Fruit fly (Drosophila melanogaster) whole organism, embryonic: ENCODE measurements around the gene Eig71Ej.

ENCODE experiments used
- Antp ChIP-seq: fragments of 200-800 bp; sonication (Bioruptor generic); optimal IDR thresholded peaks from 3 replicates; lab custom pipeline; 2016; ENCODE audit warnings: missing biosample characterization, missing genetic modification characterization
- Atf3 ChIP-seq: fragments of 200-800 bp; sonication (Bioruptor generic); optimal IDR thresholded peaks from 3 replicates; lab custom pipeline; 2016; ENCODE audit warnings: missing biosample characterization, missing genetic modification characterization
- B-H1 ChIP-seq: fragments of 200-800 bp; sonication (Bioruptor generic); IDR thresholded peaks from 3 replicates; pipeline ENCODE4 v1.3.6; 2022; ENCODE audit warnings: missing biosample characterization, missing genetic modification characterization
- Bgb ChIP-seq: fragments of 200-800 bp; sonication (Bioruptor generic); IDR thresholded peaks from 2 replicates; pipeline ENCODE4 v1.3.6; 2022; ENCODE audit warnings: missing biosample characterization, missing genetic modification characterization; ENCODE audit not compliant: partially characterized antibody
- CG11695 ChIP-seq: fragments of 200-800 bp; sonication (Bioruptor generic); IDR thresholded peaks from 3 replicates; pipeline ENCODE4 v1.3.6; 2022; ENCODE audit warnings: missing biosample characterization, missing genetic modification characterization
- CG13424 ChIP-seq: fragments of 200-800 bp; sonication (Bioruptor generic); optimal IDR thresholded peaks from 2 replicates; lab custom pipeline; 2019; ENCODE audit warnings: missing biosample characterization, mild to moderate bottlenecking, missing genetic modification characterization, moderate library complexity
- CG15269 ChIP-seq: fragments of 200-800 bp; sonication (Bioruptor generic); optimal IDR thresholded peaks from 2 replicates; lab custom pipeline; 2018; ENCODE audit warnings: missing biosample characterization, mild to moderate bottlenecking, missing genetic modification characterization, moderate library complexity
- CG1647 ChIP-seq: fragments of 200-800 bp; sonication (Bioruptor generic); optimal IDR thresholded peaks from 3 replicates; lab custom pipeline; 2016; ENCODE audit warnings: missing biosample characterization, missing genetic modification characterization
- CG16815 ChIP-seq: fragments of 200-800 bp; sonication (Bioruptor generic); optimal IDR thresholded peaks from 3 replicates; lab custom pipeline; 2017; ENCODE audit warnings: missing biosample characterization, mild to moderate bottlenecking, missing genetic modification characterization
- CG17328 ChIP-seq: fragments of 200-800 bp; sonication (Bioruptor generic); IDR thresholded peaks from 2 replicates; pipeline ENCODE4 v1.3.6; 2022; ENCODE audit warnings: missing biosample characterization, missing genetic modification characterization
- CG31388 ChIP-seq: fragments of 200-800 bp; sonication (Bioruptor generic); optimal IDR thresholded peaks from 2 replicates; lab custom pipeline; 2016; ENCODE audit warnings: missing biosample characterization, missing genetic modification characterization
- CG31441 ChIP-seq: fragments of 200-800 bp; sonication (Bioruptor generic); IDR thresholded peaks from 2 replicates; pipeline ENCODE4 v1.3.6; 2022; ENCODE audit warnings: missing biosample characterization, missing genetic modification characterization
- CG33557 ChIP-seq: fragments of 200-800 bp; sonication (Bioruptor generic); optimal IDR thresholded peaks from 2 replicates; lab custom pipeline; 2019; ENCODE audit warnings: missing biosample characterization, mild to moderate bottlenecking, missing genetic modification characterization, moderate library complexity
- CG6272 ChIP-seq: fragments of 200-800 bp; sonication (Bioruptor generic); IDR thresholded peaks from 2 replicates; pipeline ENCODE4 v1.3.6; 2022; ENCODE audit warnings: missing biosample characterization, missing genetic modification characterization
- CG6683 ChIP-seq: fragments of 200-800 bp; sonication (Bioruptor generic); optimal IDR thresholded peaks from 2 replicates; lab custom pipeline; 2017; ENCODE audit warnings: missing biosample characterization, mild to moderate bottlenecking, missing genetic modification characterization, missing genetic modification reagents
- CG7357 ChIP-seq: fragments of 200-800 bp; sonication (Bioruptor generic); IDR thresholded peaks from 3 replicates; pipeline ENCODE4 v1.3.6; 2022; ENCODE audit warnings: missing biosample characterization, missing genetic modification characterization
- CG7745 ChIP-seq: fragments of 200-800 bp; sonication (Bioruptor generic); optimal IDR thresholded peaks from 2 replicates; lab custom pipeline; 2018; ENCODE audit warnings: missing biosample characterization, mild to moderate bottlenecking, missing genetic modification characterization, moderate library complexity
- CG8924 ChIP-seq: fragments of 200-800 bp; optimal IDR thresholded peaks from 3 replicates; lab custom pipeline; 2019; ENCODE audit warnings: missing biosample characterization, mild to moderate bottlenecking, missing genetic modification characterization, moderate library complexity
- CG9609 ChIP-seq: fragments of 200-800 bp; sonication (Bioruptor generic); optimal IDR thresholded peaks from 3 replicates; lab custom pipeline; 2016; ENCODE audit warnings: missing biosample characterization, missing genetic modification characterization
- Dek ChIP-seq: fragments of 200-800 bp; sonication (Bioruptor generic); optimal IDR thresholded peaks from 3 replicates; lab custom pipeline; 2019; ENCODE audit warnings: missing biosample characterization, mild to moderate bottlenecking, missing genetic modification characterization, moderate library complexity
- Dll ChIP-seq: fragments of 200-800 bp; sonication (Bioruptor generic); IDR thresholded peaks from 4 replicates; pipeline ENCODE4 v1.3.6; 2022; ENCODE audit warnings: missing biosample characterization, missing genetic modification characterization; ENCODE audit not compliant: partially characterized antibody
- E2f2 ChIP-seq: fragments of 200-800 bp; sonication (Bioruptor generic); IDR thresholded peaks from 2 replicates; pipeline ENCODE4 v1.3.6; 2022; ENCODE audit warnings: missing biosample characterization, missing genetic modification characterization
- Ets97D ChIP-seq: fragments of 200-800 bp; sonication (Bioruptor generic); optimal IDR thresholded peaks from 3 replicates; lab custom pipeline; 2016; ENCODE audit warnings: missing biosample characterization, missing genetic modification characterization
- Gsc ChIP-seq: fragments of 200-800 bp; sonication (Bioruptor generic); IDR thresholded peaks from 2 replicates; pipeline ENCODE4 v1.3.6; 2022; ENCODE audit warnings: missing biosample characterization, missing genetic modification characterization
- Hr3 ChIP-seq: fragments of 200-800 bp; sonication (Bioruptor generic); optimal IDR thresholded peaks from 3 replicates; lab custom pipeline; 2016; ENCODE audit warnings: missing biosample characterization, missing genetic modification characterization
- Hr39 ChIP-seq: fragments of >200 bp; optimal IDR thresholded peaks from 2 replicates; lab custom pipeline; 2017
- Hr78 ChIP-seq, 2 experiments: fragments of 200-800 bp in 1 of 2; fragments of >200 bp in 1 of 2; sonication (Bioruptor generic) in 1 of 2; optimal IDR thresholded peaks; 2 replicates each; lab custom pipeline; 2017 to 2019; ENCODE audit warnings: missing biosample characterization in 2 of 2, missing genetic modification characterization in 2 of 2, mild to moderate bottlenecking in 1 of 2, moderate library complexity in 1 of 2
- Kr ChIP-seq: fragments of 200-800 bp; sonication (Bioruptor generic); optimal IDR thresholded peaks from 2 replicates; lab custom pipeline; 2017; ENCODE audit warnings: missing biosample characterization, mild to moderate bottlenecking, missing genetic modification characterization
- Sin3A ChIP-seq: fragments of >200 bp; optimal IDR thresholded peaks from 2 replicates; lab custom pipeline; 2018
- Sox100B ChIP-seq: fragments of 200-800 bp; sonication (Bioruptor generic); optimal IDR thresholded peaks from 3 replicates; lab custom pipeline; 2018; ENCODE audit warnings: missing biosample characterization, mild to moderate bottlenecking, missing genetic modification characterization
- TFAM ChIP-seq: fragments of 200-800 bp; sonication (Bioruptor generic); optimal IDR thresholded peaks from 2 replicates; lab custom pipeline; 2017; ENCODE audit warnings: missing biosample characterization, missing genetic modification characterization, inconsistent platforms
- Xrp1 ChIP-seq: fragments of 200-800 bp; sonication (Bioruptor generic); IDR thresholded peaks from 2 replicates; pipeline ENCODE4 v1.3.6; 2022; ENCODE audit warnings: missing biosample characterization, missing genetic modification characterization
- YL-1 ChIP-seq: fragments of 200-800 bp; sonication (Bioruptor generic); optimal IDR thresholded peaks from 3 replicates; lab custom pipeline; 2017; ENCODE audit warnings: missing biosample characterization, mild to moderate bottlenecking, missing genetic modification characterization
- bcd ChIP-seq: fragments of 200-800 bp; sonication (Bioruptor generic); optimal IDR thresholded peaks from 2 replicates; lab custom pipeline; 2017; ENCODE audit warnings: missing biosample characterization, mild to moderate bottlenecking, missing genetic modification characterization
- cas ChIP-seq: fragments of 200-800 bp; sonication (Bioruptor generic); IDR thresholded peaks from 2 replicates; pipeline ENCODE4 v1.3.6; 2022; ENCODE audit warnings: missing biosample characterization, missing genetic modification characterization
- chn ChIP-seq: fragments of 200-800 bp; sonication (Bioruptor generic); optimal IDR thresholded peaks from 2 replicates; lab custom pipeline; 2016; ENCODE audit warnings: missing biosample characterization, missing genetic modification characterization
- crp ChIP-seq, 2 experiments: fragments of 200-800 bp; sonication (Bioruptor generic); optimal IDR thresholded peaks; 2 replicates in 1 of 2; 3 replicates in 1 of 2; lab custom pipeline; 2017; ENCODE audit warnings: missing biosample characterization in 2 of 2, missing genetic modification characterization in 2 of 2, mild to moderate bottlenecking in 1 of 2, moderate library complexity in 1 of 2
- dan ChIP-seq: fragments of 200-800 bp; sonication (Bioruptor generic); IDR thresholded peaks from 2 replicates; pipeline ENCODE4 v1.3.6; 2022; ENCODE audit warnings: missing biosample characterization, missing genetic modification characterization
- danr ChIP-seq: fragments of 200-800 bp; sonication (Bioruptor generic); IDR thresholded peaks from 2 replicates; pipeline ENCODE4 v1.3.6; 2022; ENCODE audit warnings: missing biosample characterization, missing genetic modification characterization
- emc ChIP-seq: fragments of 200-800 bp; sonication (Bioruptor generic); optimal IDR thresholded peaks from 2 replicates; lab custom pipeline; 2016; ENCODE audit warnings: missing biosample characterization, missing genetic modification characterization
- hbn ChIP-seq: fragments of 200-800 bp; sonication (Bioruptor generic); IDR thresholded peaks from 2 replicates; pipeline ENCODE4 v1.3.6; 2022; ENCODE audit warnings: missing biosample characterization, missing genetic modification characterization; ENCODE audit not compliant: partially characterized antibody
- jing ChIP-seq: fragments of 200-800 bp; sonication (Bioruptor generic); optimal IDR thresholded peaks from 2 replicates; lab custom pipeline; 2018; ENCODE audit warnings: missing biosample characterization, mild to moderate bottlenecking, missing genetic modification characterization
- lilli ChIP-seq: fragments of 200-800 bp; sonication (Bioruptor generic); optimal IDR thresholded peaks from 3 replicates; lab custom pipeline; 2016; ENCODE audit warnings: missing biosample characterization, missing genetic modification characterization
- luna ChIP-seq: fragments of 200-800 bp; sonication (Bioruptor generic); optimal IDR thresholded peaks from 2 replicates; lab custom pipeline; 2016; ENCODE audit warnings: missing biosample characterization, missing genetic modification characterization
- odd ChIP-seq: fragments of 200-800 bp; sonication (Bioruptor generic); optimal IDR thresholded peaks from 2 replicates; lab custom pipeline; 2017; ENCODE audit warnings: missing biosample characterization, mild to moderate bottlenecking, missing genetic modification characterization
- peb ChIP-seq: fragments of 200-800 bp; sonication (Bioruptor generic); IDR thresholded peaks from 2 replicates; pipeline ENCODE4 v1.3.6; 2022; ENCODE audit warnings: missing biosample characterization, missing genetic modification characterization
- pho ChIP-seq: fragments of 200-800 bp; sonication (Bioruptor generic); optimal IDR thresholded peaks from 2 replicates; lab custom pipeline; 2016; ENCODE audit warnings: missing biosample characterization, missing genetic modification characterization
- ro ChIP-seq: fragments of 200-800 bp; sonication (Bioruptor generic); IDR thresholded peaks from 2 replicates; pipeline ENCODE4 v1.3.6; 2022; ENCODE audit warnings: missing biosample characterization, missing genetic modification characterization
- salm ChIP-seq: fragments of 200-800 bp; sonication (Bioruptor generic); optimal IDR thresholded peaks from 2 replicates; lab custom pipeline; 2018; ENCODE audit warnings: missing biosample characterization, mild to moderate bottlenecking, missing genetic modification characterization
- wek ChIP-seq: fragments of 200-800 bp; sonication (Bioruptor generic); optimal IDR thresholded peaks from 3 replicates; lab custom pipeline; 2018; ENCODE audit warnings: missing biosample characterization, mild to moderate bottlenecking, missing genetic modification characterization, moderate library complexity
- yki ChIP-seq: fragments of >200 bp; optimal IDR thresholded peaks from 3 replicates; lab custom pipeline; 2018
- zen2 ChIP-seq: fragments of 200-800 bp; sonication (Bioruptor generic); IDR thresholded peaks from 3 replicates; pipeline ENCODE4 v1.3.6; 2022; ENCODE audit warnings: missing biosample characterization, missing genetic modification characterization; ENCODE audit not compliant: partially characterized antibody

The Eig71Ej gene

DNA sequence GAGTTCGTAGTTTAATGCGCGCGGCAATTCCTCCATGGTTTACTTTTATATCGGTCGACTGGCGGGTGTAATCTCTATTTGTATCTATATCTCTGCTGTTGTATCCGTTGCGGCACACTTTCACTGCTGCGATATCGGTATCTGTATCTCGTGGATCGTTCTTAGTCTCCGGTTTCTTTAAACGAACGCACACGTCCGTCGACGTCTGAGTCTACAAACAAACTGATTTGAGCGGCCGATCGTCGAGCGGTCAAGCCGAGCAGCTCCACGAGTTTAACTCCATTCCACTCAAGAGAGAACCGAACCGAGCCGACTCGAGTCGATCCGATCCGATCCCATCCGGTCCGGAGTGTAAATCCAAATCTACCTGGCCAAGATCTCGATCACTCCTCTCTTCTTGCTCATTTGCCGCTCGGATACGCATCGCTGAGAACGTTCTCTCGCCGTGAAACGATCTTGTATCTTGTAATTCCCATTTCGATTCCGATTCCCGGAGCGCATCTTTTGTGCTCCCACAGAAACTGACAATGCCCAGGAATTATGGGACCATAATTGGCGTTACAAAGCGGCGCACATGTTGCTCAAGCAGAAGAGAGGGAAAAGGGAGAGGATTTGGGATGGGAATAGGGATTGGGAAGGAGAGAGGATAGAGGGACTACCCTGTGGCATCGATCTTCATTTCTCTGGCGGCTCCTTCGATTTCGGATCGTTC, 39.0 kb upstream of the Eig71Ej start, which contains the start of gene comm2 (continued):
- TF ChIP-seq crp (GFP tag; optimal IDR thresholded peaks at IDR 0.05; lab: Kevin White, UChicago) = no peak
- no peak for TF ChIP-seq Kr
- peak; percentile 66 for TF ChIP-seq Bgb (GFP tag; lab: Robert Waterston, UW)
- TF ChIP-seq wek (GFP tag; lab: Kevin White, UChicago) = no peak
- TF ChIP-seq Sin3A (lab: Kevin White, UChicago) = no peak
- no peak for TF ChIP-seq Dek (tag; lab: Kevin White, UChicago)
- TF ChIP-seq Dll (GFP tag; lab: Robert Waterston, UW) = peak; percentile 46; the same call in 1 of the 4 replicates
- TF ChIP-seq CG7745 (tag; lab: Kevin White, UChicago) = no peak
- no peak for TF ChIP-seq Hr3 (GFP tag; lab: Kevin White, UChicago)
- no peak for TF ChIP-seq CG11695 (GFP tag; lab: Robert Waterston, UW)
- no peak for TF ChIP-seq Antp (GFP tag; lab: Kevin White, UChicago)
- TF ChIP-seq peb (GFP tag; lab: Robert Waterston, UW) = no peak
- no peak for TF ChIP-seq CG6683
- TF ChIP-seq pho = no peak
- TF ChIP-seq danr (GFP tag; lab: Robert Waterston, UW) = no peak
- TF ChIP-seq lilli (GFP tag; lab: Kevin White, UChicago) = no peak
- no peak for TF ChIP-seq odd (GFP tag; lab: Kevin White, UChicago)
- no peak for TF ChIP-seq Atf3
- no peak for TF ChIP-seq Xrp1 (GFP tag; lab: Robert Waterston, UW)
- TF ChIP-seq E2f2 (GFP tag; lab: Robert Waterston, UW) = no peak
- no peak for TF ChIP-seq TFAM (GFP tag; lab: Kevin White, UChicago)
- no peak for TF ChIP-seq jing (GFP tag; lab: Kevin White, UChicago)
- no peak for TF ChIP-seq CG6272 (GFP tag; lab: Robert Waterston, UW)
- peak; percentile 63 for TF ChIP-seq zen2 (GFP tag; lab: Robert Waterston, UW)
- TF ChIP-seq CG13424 (tag; lab: Kevin White, UChicago) = no peak
- TF ChIP-seq Ets97D (GFP tag; lab: Kevin White, UChicago) = no peak
- TF ChIP-seq dan (GFP tag; lab: Robert Waterston, UW) = no peak
- peak; percentile 2 for TF ChIP-seq CG8924 (tag; lab: Kevin White, UChicago)
- no peak for TF ChIP-seq YL-1 (GFP tag; lab: Kevin White, UChicago)
- no peak for TF ChIP-seq CG1647 (GFP tag; lab: Kevin White, UChicago)
- TF ChIP-seq CG33557 = no peak
- TF ChIP-seq Hr78 (GFP tag; optimal IDR thresholded peaks at IDR 0.05; lab: Kevin White, UChicago) = peak in 1 of 2 experiments; percentile 54
- no peak for TF ChIP-seq Gsc (GFP tag; lab: Robert Waterston, UW)
- no peak for TF ChIP-seq luna
- TF ChIP-seq emc (GFP tag; lab: Kevin White, UChicago) = no peak
- no peak for TF ChIP-seq CG9609 (GFP tag; lab: Kevin White, UChicago)
- TF ChIP-seq salm (tag; lab: Kevin White, UChicago) = no peak
- TF ChIP-seq CG17328 = 0 out of 2 replicates have a peak, but pooled peaks have one; percentile 30
- no peak for TF ChIP-seq CG31441 (GFP tag; lab: Robert Waterston, UW)
- TF ChIP-seq B-H1 (GFP tag; lab: Robert Waterston, UW) = no peak
- TF ChIP-seq CG31388 (GFP tag; lab: Kevin White, UChicago) = no peak
- no peak for TF ChIP-seq CG16815 (GFP tag; lab: Kevin White, UChicago)
- TF ChIP-seq yki (lab: Kevin White, UChicago) = peak; percentile 70
- no peak for TF ChIP-seq Sox100B (GFP tag; lab: Kevin White, UChicago)
- no peak for TF ChIP-seq CG15269 (tag; lab: Kevin White, UChicago)
- no peak for TF ChIP-seq CG7357 (GFP tag; lab: Robert Waterston, UW)
- no peak for TF ChIP-seq ro (GFP tag; lab: Robert Waterston, UW)
- TF ChIP-seq cas (GFP tag; lab: Robert Waterston, UW) = no peak
- TF ChIP-seq hbn (GFP tag; lab: Robert Waterston, UW) = no peak
- TF ChIP-seq chn = no peak
- no peak for TF ChIP-seq Hr39
- no peak for TF ChIP-seq bcd
